Worm (Caenorhabditis elegans) whole organism, early embryonic: ENCODE results near the gene srd-66.
A peak's percentile ranks its signal among the peaks of the same experiment; 100 is the strongest.

Experiments used
- B0310.2 ChIP-seq: sonication (generic microtip); optimal IDR thresholded peaks from 2 replicates; lab custom pipeline; 2016; ENCODE audit warnings: mild to moderate bottlenecking, missing genetic modification characterization, missing compliant biosample characterization
- F13C5.2 ChIP-seq: sonication (generic microtip); optimal IDR thresholded peaks from 2 replicates; lab custom pipeline; 2017; ENCODE audit warnings: mild to moderate bottlenecking, missing genetic modification characterization, inconsistent platforms, missing compliant biosample characterization
- aly-1 ChIP-seq: sonication (generic microtip); optimal IDR thresholded peaks from 2 replicates; lab custom pipeline; 2016; ENCODE audit warnings: missing genetic modification characterization, missing compliant biosample characterization
- ama-1 ChIP-seq: fragments of 150-350 bp; optimal IDR thresholded peaks from 2 replicates; lab custom pipeline; 2014
- ceh-13 ChIP-seq: fragments of 200-800 bp; sonication (Bioruptor generic); optimal IDR thresholded peaks from 2 replicates; lab custom pipeline; 2018; ENCODE audit warnings: mild to moderate bottlenecking, missing genetic modification characterization, missing compliant biosample characterization
- ceh-36 ChIP-seq: sonication (generic microtip); optimal IDR thresholded peaks from 2 replicates; lab custom pipeline; 2016; ENCODE audit warnings: missing genetic modification characterization, inconsistent platforms, missing compliant biosample characterization
- ets-7 ChIP-seq: sonication (generic microtip); optimal IDR thresholded peaks from 2 replicates; lab custom pipeline; 2016; ENCODE audit warnings: missing genotype, missing genetic modification characterization, missing compliant biosample characterization
- flt-1 ChIP-seq: fragments of 200-800 bp; sonication (Bioruptor generic); IDR thresholded peaks from 2 replicates; pipeline ENCODE4 v1.3.6; 2022; ENCODE audit warnings: missing genetic modification characterization, missing compliant biosample characterization
- hmbx-1 ChIP-seq: sonication (generic microtip); optimal IDR thresholded peaks from 2 replicates; lab custom pipeline; 2016; ENCODE audit warnings: mild to moderate bottlenecking, missing genetic modification characterization, missing compliant biosample characterization
- hmg-4 ChIP-seq: fragments of 200-800 bp; sonication (Bioruptor generic); optimal IDR thresholded peaks from 2 replicates; lab custom pipeline; 2018; ENCODE audit warnings: mild to moderate bottlenecking, missing genetic modification characterization, missing compliant biosample characterization
- hnd-1 ChIP-seq: sonication (generic microtip); optimal IDR thresholded peaks from 2 replicates; lab custom pipeline; 2016; ENCODE audit warnings: missing genetic modification characterization, missing compliant biosample characterization
- pes-1 ChIP-seq: fragments of 200-800 bp; sonication (Bioruptor generic); IDR thresholded peaks from 2 replicates; pipeline ENCODE4 v1.3.6; 2022; ENCODE audit warnings: missing genetic modification reagents, missing genetic modification characterization, missing compliant biosample characterization
- scrt-1 ChIP-seq: fragments of 200-800 bp; sonication (Bioruptor generic); IDR thresholded peaks from 2 replicates; pipeline ENCODE4 v1.3.6; 2022; ENCODE audit warnings: missing genetic modification characterization, missing compliant biosample characterization
- sea-1 ChIP-seq: fragments of 200-800 bp; sonication (Bioruptor generic); conservative IDR thresholded peaks from 2 replicates; pipeline ENCODE4 v1.3.6; 2022; ENCODE audit warnings: missing genetic modification characterization, missing compliant biosample characterization
- tbx-11 ChIP-seq: fragments of 200-800 bp; sonication (Bioruptor generic); IDR thresholded peaks from 2 replicates; pipeline ENCODE4 v1.3.6; 2022; ENCODE audit warnings: missing genetic modification characterization, missing compliant biosample characterization
- tbx-37 ChIP-seq: fragments of 200-800 bp; sonication (Bioruptor generic); conservative IDR thresholded peaks from 2 replicates; pipeline ENCODE4 v1.3.6; 2022; ENCODE audit warnings: missing genetic modification reagents, missing genetic modification characterization, missing compliant biosample characterization
- tra-4 ChIP-seq: sonication (generic microtip); optimal IDR thresholded peaks from 2 replicates; lab custom pipeline; 2017; ENCODE audit warnings: missing genetic modification characterization, missing compliant biosample characterization

srd-66 gene

ce11 chrIII:1982597-1983244, at the start of gene srd-66:
Gene srd-66, minus strand, starts transcription at chrIII:1982647.
- TF ChIP-seq aly-1 (tag; lab: Kevin White, UChicago) (no peak), ets-7 (no peak), F13C5.2 (tag; lab: Kevin White, UChicago) (no peak), hmbx-1 (no peak), ama-1 (lab: Kevin White, UChicago) (no peak), hnd-1 (tag; lab: Kevin White, UChicago) (no peak), B0310.2 (tag; lab: Kevin White, UChicago) (no peak), sea-1 (no peak), tra-4 (tag; lab: Kevin White, UChicago) (no peak), tbx-37 (GFP tag; lab: Robert Waterston, UW) (no peak), ceh-36 (no peak), flt-1 (GFP tag; lab: Robert Waterston, UW) (no peak), ceh-13 (no peak), tbx-11 (GFP tag; lab: Robert Waterston, UW) (no peak), pes-1 (GFP tag; lab: Robert Waterston, UW) (no peak)

- TF ChIP-seq ceh-13 = no peak
- TF ChIP-seq ets-7 = no peak
- no peak for TF ChIP-seq B0310.2 (tag; lab: Kevin White, UChicago)
- TF ChIP-seq hmg-4 (GFP tag; lab: Kevin White, UChicago) = no peak
- no peak for TF ChIP-seq F13C5.2 (tag; lab: Kevin White, UChicago)
- no peak for TF ChIP-seq tra-4 (tag; lab: Kevin White, UChicago)
- TF ChIP-seq flt-1 (GFP tag; lab: Robert Waterston, UW) = no peak
- no peak for TF ChIP-seq sea-1
- TF ChIP-seq hnd-1 (tag; lab: Kevin White, UChicago) = no peak
- no peak for TF ChIP-seq tbx-11 (GFP tag; lab: Robert Waterston, UW)
- no peak for TF ChIP-seq ceh-36
- TF ChIP-seq ama-1 (lab: Kevin White, UChicago) = no peak
Observed at ce11 chrIII:2031746-2032145, 49.3 kb upstream of the srd-66 start.

DNA sequence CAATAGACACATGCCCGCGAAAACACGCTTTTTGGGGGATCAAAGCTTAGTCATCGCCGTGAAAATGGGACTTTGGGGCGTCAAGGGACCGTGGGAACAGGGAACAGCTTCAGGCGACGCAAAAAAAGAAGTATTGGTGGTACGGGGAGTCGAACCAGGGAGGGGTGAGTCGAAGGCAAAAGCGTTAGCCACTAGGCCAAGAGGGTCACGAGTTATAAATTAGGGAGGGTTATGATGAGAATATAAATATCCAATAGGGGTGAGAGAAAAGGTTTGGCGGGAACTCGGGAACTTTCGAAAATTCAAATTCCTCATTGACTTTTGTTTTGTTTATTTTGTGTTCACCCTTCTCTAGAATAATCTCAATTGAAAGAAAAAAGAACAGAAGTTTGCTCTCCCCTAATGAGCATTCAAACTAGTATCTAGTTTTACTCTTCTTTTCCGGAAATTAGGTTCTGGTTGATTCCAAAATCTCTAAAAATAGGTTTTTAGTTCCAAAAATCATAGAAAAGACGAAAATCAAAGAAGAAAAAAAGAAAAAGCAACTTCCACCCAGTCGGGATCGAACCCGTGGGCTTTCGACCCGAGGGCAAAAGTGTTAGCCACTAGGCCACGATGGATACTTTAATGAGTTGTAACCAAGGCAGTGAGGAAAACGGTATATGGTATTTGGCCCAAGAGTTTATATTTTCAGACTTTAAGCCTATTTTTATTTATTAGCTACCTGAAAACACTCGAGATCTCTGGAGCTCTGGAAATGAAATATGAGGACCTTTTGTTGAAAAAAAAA, 48.5 kb upstream of the srd-66 start:
- TF ChIP-seq tbx-37 (GFP tag; lab: Robert Waterston, UW) (peak; percentile 25; the same call in 1 of the 2 replicates), scrt-1 (0 out of 2 replicates have a peak, but pooled peaks have one; percentile 28), hmg-4 (GFP tag; lab: Kevin White, UChicago) (no peak), pes-1 (GFP tag; lab: Robert Waterston, UW) (peak; percentile 51; the same call in 1 of the 2 replicates)

- TF ChIP-seq ama-1 (lab: Kevin White, UChicago) = no peak
- TF ChIP-seq hmg-4 (GFP tag; lab: Kevin White, UChicago) = no peak
- TF ChIP-seq B0310.2 (tag; lab: Kevin White, UChicago) = no peak
- TF ChIP-seq aly-1 (tag; lab: Kevin White, UChicago) = no peak
- no peak for TF ChIP-seq tbx-11 (GFP tag; lab: Robert Waterston, UW)
- TF ChIP-seq tbx-37 (GFP tag; lab: Robert Waterston, UW) = no peak
- TF ChIP-seq sea-1 = no peak
- TF ChIP-seq ceh-36 = no peak
- no peak for TF ChIP-seq F13C5.2 (tag; lab: Kevin White, UChicago)
Observed at ce11 chrIII:2027517-2027916, 45.1 kb upstream of the srd-66 start.

ce11 chrIII:2023435-2023834, 41.0 kb upstream of the srd-66 start:
- TF ChIP-seq ceh-36 = peak; percentile 56

- TF ChIP-seq flt-1 (GFP tag; lab: Robert Waterston, UW) (no peak), ceh-13 (no peak), ceh-36 (no peak), aly-1 (tag; lab: Kevin White, UChicago) (no peak), scrt-1 (no peak), ets-7 (no peak), tbx-37 (GFP tag; lab: Robert Waterston, UW) (no peak), B0310.2 (tag; lab: Kevin White, UChicago) (no peak), pes-1 (GFP tag; lab: Robert Waterston, UW) (no peak), hmg-4 (GFP tag; lab: Kevin White, UChicago) (no peak), ama-1 (lab: Kevin White, UChicago) (no peak), hmbx-1 (no peak), tbx-11 (GFP tag; lab: Robert Waterston, UW) (no peak), tra-4 (tag; lab: Kevin White, UChicago) (no peak), sea-1 (no peak), hnd-1 (tag; lab: Kevin White, UChicago) (no peak), F13C5.2 (tag; lab: Kevin White, UChicago) (no peak)
Observed at ce11 chrIII:2021495-2021894, 39.0 kb upstream of the srd-66 start, which contains the start of gene ckr-2. Gene ckr-2, minus strand, starts transcription at chrIII:2021595.

DNA sequence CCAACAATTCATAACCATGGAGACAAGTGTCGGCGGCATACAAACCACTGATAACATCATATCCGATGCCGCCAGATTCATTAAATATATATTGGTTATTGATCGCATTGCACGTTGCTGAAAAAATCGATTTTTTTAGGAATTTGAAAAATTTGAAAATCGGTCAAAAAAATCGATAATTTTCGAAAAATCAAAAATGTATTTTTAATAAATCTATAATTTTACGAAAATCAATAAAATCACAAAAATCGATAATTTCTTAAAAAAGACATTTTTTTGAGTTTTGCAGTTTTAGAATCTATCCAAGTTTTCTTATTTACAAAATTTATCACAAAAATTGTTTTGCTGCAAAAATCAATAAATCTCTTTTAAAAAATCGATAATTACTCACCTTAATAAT, 33.0 kb upstream of the srd-66 start:
- TF ChIP-seq hnd-1 (tag; lab: Kevin White, UChicago) (no peak), tra-4 (tag; lab: Kevin White, UChicago) (no peak), tbx-37 (GFP tag; lab: Robert Waterston, UW) (no peak), sea-1 (no peak), ama-1 (lab: Kevin White, UChicago) (no peak), flt-1 (GFP tag; lab: Robert Waterston, UW) (no peak), ceh-36 (no peak), hmbx-1 (no peak), ets-7 (no peak), tbx-11 (GFP tag; lab: Robert Waterston, UW) (no peak), scrt-1 (no peak), pes-1 (GFP tag; lab: Robert Waterston, UW) (no peak)
